Worm (Caenorhabditis elegans) whole organism, L4 larva: ENCODE data around the gene nas-31.

Source experiments
- F26F4.8 ChIP-seq: fragments of 200-800 bp; sonication (Bioruptor generic); conservative IDR thresholded peaks from 2 replicates; pipeline ENCODE4 v1.3.6; 2022; ENCODE audit warnings: missing genetic modification characterization, missing compliant biosample characterization
- F37D6.2 ChIP-seq: sonication (generic microtip); optimal IDR thresholded peaks from 2 replicates; lab custom pipeline; 2016; ENCODE audit warnings: mild to moderate bottlenecking, missing genetic modification characterization, missing compliant biosample characterization
- F49E8.2 ChIP-seq: sonication (generic microtip); optimal IDR thresholded peaks from 2 replicates; lab custom pipeline; 2016; ENCODE audit warnings: missing compliant biosample characterization, mild to moderate bottlenecking, missing genetic modification characterization, borderline replicate concordance
- ZK337.2 ChIP-seq: fragments of 200-800 bp; sonication (Bioruptor generic); IDR thresholded peaks from 2 replicates; pipeline ENCODE4 v1.3.6; 2022; ENCODE audit warnings: missing genetic modification reagents, missing genetic modification characterization, missing compliant biosample characterization
- aha-1 ChIP-seq: fragments of 150-350 bp; peaks from one replicate; lab custom pipeline; 2014; ENCODE audit warnings: missing biosample characterization, missing genetic modification characterization
- ceh-32 ChIP-seq: sonication (generic microtip); optimal IDR thresholded peaks from 2 replicates; lab custom pipeline; 2016; ENCODE audit warnings: mild to moderate bottlenecking, missing genetic modification characterization, missing compliant biosample characterization; ENCODE audit not compliant: poor library complexity
- ceh-44 ChIP-seq: fragments of 200-800 bp; sonication (Bioruptor generic); IDR thresholded peaks from 2 replicates; pipeline ENCODE4 v1.3.6; 2022; ENCODE audit warnings: missing genetic modification reagents, missing genetic modification characterization, missing compliant biosample characterization
- ces-1 ChIP-seq: fragments of 150-350 bp; sonication (generic microtip); optimal IDR thresholded peaks from 4 replicates; lab custom pipeline; 2014; ENCODE audit warnings: missing biosample characterization, missing genetic modification reagents, missing genetic modification characterization
- ctbp-1 ChIP-seq: fragments of 200-800 bp; sonication (Bioruptor generic); IDR thresholded peaks from 2 replicates; pipeline ENCODE4 v1.3.6; 2022; ENCODE audit warnings: missing genetic modification reagents, missing genetic modification characterization, missing compliant biosample characterization
- daf-12 ChIP-seq: fragments of 150-350 bp; optimal IDR thresholded peaks from 2 replicates; lab custom pipeline; 2014; ENCODE audit warnings: missing biosample characterization, missing genetic modification reagents, missing genetic modification characterization
- daf-16 ChIP-seq, 3 experiments: sonication (generic microtip); optimal IDR thresholded peaks; 2 replicates each; lab custom pipeline; 2016 to 2017; ENCODE audit warnings: missing genetic modification characterization in 3 of 3, missing genetic modification reagents in 3 of 3, mild to moderate bottlenecking in 2 of 3, missing compliant biosample characterization in 2 of 3, missing biosample characterization in 1 of 3, moderate library complexity in 1 of 3
- dmd-6 ChIP-seq: fragments of 200-800 bp; sonication (Bioruptor generic); IDR thresholded peaks from 2 replicates; pipeline ENCODE4 v1.3.6; 2022; ENCODE audit warnings: missing genetic modification reagents, missing genetic modification characterization, missing compliant biosample characterization
- dmd-8 ChIP-seq: fragments of 200-800 bp; sonication (Bioruptor generic); IDR thresholded peaks from 2 replicates; pipeline ENCODE4 v1.3.6; 2022; ENCODE audit warnings: missing genetic modification characterization, missing compliant biosample characterization
- dpl-1 ChIP-seq: fragments of 150-350 bp; optimal IDR thresholded peaks from 2 replicates; lab custom pipeline; 2014; ENCODE audit warnings: missing biosample characterization, missing genetic modification reagents, missing genetic modification characterization
- dve-1 ChIP-seq: sonication (generic microtip); optimal IDR thresholded peaks from 2 replicates; lab custom pipeline; 2017; ENCODE audit warnings: antibody characterized with exemption, mild to moderate bottlenecking, missing genetic modification characterization, missing compliant biosample characterization; ENCODE audit not compliant: insufficient read depth
- egl-27 ChIP-seq: sonication (generic microtip); optimal IDR thresholded peaks from 3 replicates; lab custom pipeline; 2017; ENCODE audit warnings: missing biosample characterization, missing genetic modification reagents, missing genetic modification characterization
- gei-8 ChIP-seq: fragments of 200-800 bp; sonication (Bioruptor generic); optimal IDR thresholded peaks from 2 replicates; lab custom pipeline; 2018; ENCODE audit warnings: mild to moderate bottlenecking, missing genetic modification characterization, missing compliant biosample characterization
- hlh-11 ChIP-seq: fragments of 200-800 bp; sonication (Bioruptor generic); optimal IDR thresholded peaks from 2 replicates; lab custom pipeline; 2018; ENCODE audit warnings: mild to moderate bottlenecking, missing genetic modification characterization, missing compliant biosample characterization
- lin-1 ChIP-seq: fragments of 200-800 bp; sonication (Bioruptor generic); IDR thresholded peaks from 2 replicates; pipeline ENCODE4 v1.3.6; 2022; ENCODE audit warnings: missing genetic modification reagents, missing genetic modification characterization, missing compliant biosample characterization
- lin-13 ChIP-seq: fragments of 150-350 bp; optimal IDR thresholded peaks from 2 replicates; lab custom pipeline; 2014; ENCODE audit warnings: missing biosample characterization, missing genetic modification reagents, missing genetic modification characterization
- lin-15B ChIP-seq: fragments of 150-350 bp; sonication (generic microtip); optimal IDR thresholded peaks from 3 replicates; lab custom pipeline; 2014; ENCODE audit warnings: missing biosample characterization, missing genetic modification characterization
- lin-38 ChIP-seq: fragments of 200-800 bp; sonication (Bioruptor generic); IDR thresholded peaks from 2 replicates; pipeline ENCODE4 v1.3.6; 2022; ENCODE audit warnings: missing genetic modification reagents, missing genetic modification characterization, missing compliant biosample characterization
- madf-5 ChIP-seq, 2 experiments: fragments of 200-800 bp; sonication (Bioruptor generic); IDR thresholded peaks; 2 replicates each; pipeline ENCODE4 v1.3.6; 2022; ENCODE audit warnings: missing compliant biosample characterization in 2 of 2, missing genetic modification characterization in 2 of 2
- mdl-1 ChIP-seq, 2 experiments: fragments of 150-350 bp in 1 of 2; sonication (generic microtip) in 1 of 2; optimal IDR thresholded peaks; 2 replicates each; lab custom pipeline; 2014 to 2017; ENCODE audit warnings: missing biosample characterization in 2 of 2, missing genetic modification characterization in 2 of 2
- mep-1 ChIP-seq: fragments of 150-350 bp; sonication (generic microtip); optimal IDR thresholded peaks from 3 replicates; lab custom pipeline; 2014; ENCODE audit warnings: missing biosample characterization, missing genetic modification characterization
- mxl-2 ChIP-seq: fragments of 200-800 bp; sonication (Bioruptor generic); conservative IDR thresholded peaks from 2 replicates; pipeline ENCODE4 v1.3.6; 2022; ENCODE audit warnings: missing genetic modification reagents, missing genetic modification characterization, missing compliant biosample characterization
- nhr-111 ChIP-seq: fragments of 200-800 bp; sonication (Bioruptor generic); optimal IDR thresholded peaks from 2 replicates; lab custom pipeline; 2018; ENCODE audit warnings: mild to moderate bottlenecking, missing genetic modification characterization, missing compliant biosample characterization
- nhr-25 ChIP-seq: sonication (generic microtip); optimal IDR thresholded peaks from 2 replicates; lab custom pipeline; 2017; ENCODE audit warnings: missing genetic modification characterization, mild to moderate bottlenecking, missing compliant biosample characterization, antibody characterized with exemption, moderate library complexity, borderline replicate concordance; ENCODE audit not compliant: insufficient read depth
- nhr-28 ChIP-seq: fragments of 150-350 bp; optimal IDR thresholded peaks from 2 replicates; lab custom pipeline; 2014; ENCODE audit warnings: missing biosample characterization, missing genetic modification characterization
- nhr-41 ChIP-seq: fragments of 200-800 bp; sonication (Bioruptor generic); IDR thresholded peaks from 2 replicates; pipeline ENCODE4 v1.3.6; 2022; ENCODE audit warnings: missing genetic modification reagents, missing genetic modification characterization, missing compliant biosample characterization
- nhr-6 ChIP-seq: fragments of 150-350 bp; optimal IDR thresholded peaks from 2 replicates; lab custom pipeline; 2014; ENCODE audit warnings: missing biosample characterization, missing genetic modification characterization
- nhr-76 ChIP-seq: fragments of 150-350 bp; optimal IDR thresholded peaks from 2 replicates; lab custom pipeline; 2014; ENCODE audit warnings: missing biosample characterization, missing genetic modification characterization
- pha-4 ChIP-seq, 2 experiments: fragments of 150-350 bp in 1 of 2; fragments of 200-800 bp in 1 of 2; sonication (Bioruptor generic) in 1 of 2; IDR thresholded peaks in 1 of 2; optimal IDR thresholded peaks in 1 of 2; 2 replicates each; pipeline versions ENCODE4 v1.3.6 to Lab custom; 2014 to 2022; ENCODE audit warnings: missing genetic modification characterization in 2 of 2, missing genetic modification reagents in 2 of 2, missing biosample characterization in 1 of 2, missing compliant biosample characterization in 1 of 2
- php-3 ChIP-seq: fragments of 200-800 bp; sonication (Bioruptor generic); IDR thresholded peaks from 2 replicates; pipeline ENCODE4 v1.3.6; 2022; ENCODE audit warnings: missing genetic modification reagents, missing genetic modification characterization, missing compliant biosample characterization
- pqm-1 ChIP-seq: sonication (generic microtip); optimal IDR thresholded peaks from 2 replicates; lab custom pipeline; 2017; ENCODE audit warnings: missing biosample characterization, missing genetic modification characterization
- rbr-2 ChIP-seq: sonication (generic microtip); optimal IDR thresholded peaks from 2 replicates; lab custom pipeline; 2016; ENCODE audit warnings: missing genotype, missing genetic modification characterization, missing compliant biosample characterization
- set-16 ChIP-seq: fragments of 200-800 bp; sonication (Bioruptor generic); IDR thresholded peaks from 2 replicates; pipeline ENCODE4 v1.3.6; 2022; ENCODE audit warnings: missing genetic modification reagents, missing genetic modification characterization, missing compliant biosample characterization
- spr-3 ChIP-seq: fragments of 200-800 bp; sonication (Bioruptor generic); optimal IDR thresholded peaks from 2 replicates; lab custom pipeline; 2018; ENCODE audit warnings: mild to moderate bottlenecking, missing genetic modification characterization, missing compliant biosample characterization
- tra-1 ChIP-seq: fragments of 200-800 bp; sonication (Bioruptor generic); IDR thresholded peaks from 2 replicates; pipeline ENCODE4 v1.3.6; 2022; ENCODE audit warnings: missing genetic modification reagents, missing genetic modification characterization, missing compliant biosample characterization
- unc-130 ChIP-seq: sonication (generic microtip); optimal IDR thresholded peaks from 2 replicates; lab custom pipeline; 2016; ENCODE audit warnings: missing genetic modification reagents, missing genetic modification characterization, missing compliant biosample characterization
- unc-39 ChIP-seq: sonication (generic microtip); optimal IDR thresholded peaks from 2 replicates; lab custom pipeline; 2017; ENCODE audit warnings: missing biosample characterization, missing genetic modification characterization
- vab-7 ChIP-seq: fragments of 200-800 bp; sonication (Bioruptor generic); IDR thresholded peaks from 2 replicates; pipeline ENCODE4 v1.3.6; 2022; ENCODE audit warnings: missing genetic modification reagents, missing genetic modification characterization, missing compliant biosample characterization
- zfp-3 ChIP-seq: fragments of 200-800 bp; sonication (Bioruptor generic); conservative IDR thresholded peaks from 2 replicates; pipeline ENCODE4 v1.3.6; 2022; ENCODE audit warnings: missing genetic modification reagents, missing genetic modification characterization, missing compliant biosample characterization
- zip-11 ChIP-seq: fragments of 200-800 bp; sonication (Bioruptor generic); IDR thresholded peaks from 2 replicates; pipeline ENCODE4 v1.3.6; 2022; ENCODE audit warnings: missing genetic modification characterization, missing compliant biosample characterization
- ztf-11 ChIP-seq: fragments of 150-350 bp; optimal IDR thresholded peaks from 2 replicates; lab custom pipeline; 2014; ENCODE audit warnings: missing biosample characterization, missing genetic modification characterization

nas-31 gene

ce11 chrV:10897172-10897571 lies 24.5 kb downstream of the nas-31 start (continued):
- TF ChIP-seq dmd-6 (GFP tag; lab: Robert Waterston, UW): peak; percentile 99
- TF ChIP-seq nhr-25: peak; percentile 98
- peak; percentile 83 for TF ChIP-seq mxl-2 (GFP tag; lab: Robert Waterston, UW)
- peak; percentile 70 for TF ChIP-seq nhr-76 (tag; lab: Kevin White, UChicago)
- peak; percentile 84 to 88 for TF ChIP-seq madf-5 (GFP tag; IDR thresholded peaks at IDR 0.05; lab: Robert Waterston, UW)
- peak; percentile 98 for TF ChIP-seq zfp-3
- TF ChIP-seq aha-1 (tag; lab: Kevin White, UChicago): peak; percentile 100
- peak; percentile 98 for TF ChIP-seq lin-38 (GFP tag; lab: Robert Waterston, UW)
- peak; percentile 99 for TF ChIP-seq nhr-6 (tag; lab: Kevin White, UChicago)
- TF ChIP-seq unc-130 (GFP tag; lab: Kevin White, UChicago): peak; percentile 97
- peak; percentile 93 for TF ChIP-seq lin-15B (tag; lab: Kevin White, UChicago)
- no peak for TF ChIP-seq daf-12
- no peak for TF ChIP-seq nhr-111 (GFP tag; lab: Kevin White, UChicago)
- 0 out of 2 replicates have a peak, but pooled peaks have one; percentile 12 for TF ChIP-seq zip-11 (GFP tag; lab: Robert Waterston, UW)
- TF ChIP-seq gei-8 (GFP tag; lab: Kevin White, UChicago): peak; percentile 49
- peak; percentile 66 for TF ChIP-seq ces-1 (GFP tag; lab: Kevin White, UChicago)
- TF ChIP-seq dmd-8 (GFP tag; lab: Robert Waterston, UW): no peak
- TF ChIP-seq tra-1 (GFP tag; lab: Robert Waterston, UW): peak; percentile 98
- TF ChIP-seq egl-27: peak; percentile 12
- TF ChIP-seq dve-1: peak; percentile 99
- TF ChIP-seq nhr-41 (GFP tag; lab: Robert Waterston, UW): peak; percentile 97
- TF ChIP-seq ceh-44 (GFP tag; lab: Robert Waterston, UW): peak; percentile 88
- TF ChIP-seq rbr-2 (tag; lab: Kevin White, UChicago): peak; percentile 98
- peak; percentile 68 to 85 for TF ChIP-seq mdl-1 (tag; optimal IDR thresholded peaks at IDR 0.05; lab: Kevin White, UChicago)
- peak; percentile 13 for TF ChIP-seq unc-39 (tag; lab: Kevin White, UChicago)
- peak; percentile 89 for TF ChIP-seq ZK337.2 (GFP tag; lab: Robert Waterston, UW)
- TF ChIP-seq lin-13 (GFP tag; lab: Kevin White, UChicago): peak; percentile 96
- peak; percentile 99 for TF ChIP-seq mep-1 (tag; lab: Kevin White, UChicago)
- peak; percentile 95 for TF ChIP-seq php-3 (GFP tag; lab: Robert Waterston, UW)
- peak; percentile 94 for TF ChIP-seq F37D6.2
- TF ChIP-seq set-16 (GFP tag; lab: Robert Waterston, UW): peak; percentile 68
- TF ChIP-seq nhr-28: peak; percentile 97
- peak; percentile 87 for TF ChIP-seq pqm-1 (tag; lab: Kevin White, UChicago)
- peak; percentile 94 for TF ChIP-seq spr-3
- peak; percentile 99 for TF ChIP-seq hlh-11 (tag; lab: Kevin White, UChicago)
- peak; percentile 88 for TF ChIP-seq vab-7
- TF ChIP-seq lin-1 (GFP tag; lab: Robert Waterston, UW): peak; percentile 97

- TF ChIP-seq pha-4 (GFP tag; IDR thresholded peaks at IDR 0.05; lab: Robert Waterston, UW) (no peak), pha-4 (tag; optimal IDR thresholded peaks at IDR 0.05; lab: Kevin White, UChicago) (no peak), F49E8.2 (tag; lab: Kevin White, UChicago) (no peak), hlh-11 (tag; lab: Kevin White, UChicago) (no peak), dpl-1 (GFP tag; lab: Kevin White, UChicago) (no peak), unc-130 (GFP tag; lab: Kevin White, UChicago) (no peak), madf-5 (GFP tag; IDR thresholded peaks at IDR 0.05; lab: Robert Waterston, UW) (no peak), F26F4.8 (GFP tag; lab: Robert Waterston, UW) (no peak), set-16 (GFP tag; lab: Robert Waterston, UW) (no peak), daf-16 (GFP tag; optimal IDR thresholded peaks at IDR 0.05; lab: Kevin White, UChicago) (no peak), daf-16 (tag; optimal IDR thresholded peaks at IDR 0.05; lab: Kevin White, UChicago) (no peak), zfp-3 (no peak), ceh-32 (tag; lab: Kevin White, UChicago) (no peak), vab-7 (no peak), ctbp-1 (no peak), ztf-11 (tag; lab: Kevin White, UChicago) (no peak), rbr-2 (tag; lab: Kevin White, UChicago) (no peak)
Measured at ce11 chrV:10897106-10897171, 24.7 kb downstream of the nas-31 start, which contains the start of gene sec-61.G. sec-61.G (minus strand) TSS chrV:10897143.
